Fruit fly (Drosophila melanogaster) whole organism: ENCODE data around the gene CG12118.

Experiments
- CG8478 ChIP-seq: fragments of >200 bp; optimal IDR thresholded peaks from 2 replicates; lab custom pipeline; 2018; ENCODE audit warnings: inconsistent platforms
- Dll ChIP-seq: fragments of >200 bp; optimal IDR thresholded peaks from 2 replicates; lab custom pipeline; 2017
- EcR ChIP-seq, 2 experiments: fragments of >200 bp; optimal IDR thresholded peaks; 2 replicates each; lab custom pipeline; 2017; ENCODE audit warnings: missing biosample characterization in 2 of 2, missing genetic modification characterization in 2 of 2, missing genetic modification reagents in 2 of 2
- pan ChIP-seq: fragments of >200 bp; optimal IDR thresholded peaks from 2 replicates; lab custom pipeline; 2017
- psq ChIP-seq: fragments of >200 bp; optimal IDR thresholded peaks from 2 replicates; lab custom pipeline; 2017
- usp ChIP-seq: fragments of >200 bp; optimal IDR thresholded peaks from 2 replicates; lab custom pipeline; 2017; ENCODE audit warnings: missing biosample characterization, missing genetic modification characterization, mixed read lengths

DNA sequence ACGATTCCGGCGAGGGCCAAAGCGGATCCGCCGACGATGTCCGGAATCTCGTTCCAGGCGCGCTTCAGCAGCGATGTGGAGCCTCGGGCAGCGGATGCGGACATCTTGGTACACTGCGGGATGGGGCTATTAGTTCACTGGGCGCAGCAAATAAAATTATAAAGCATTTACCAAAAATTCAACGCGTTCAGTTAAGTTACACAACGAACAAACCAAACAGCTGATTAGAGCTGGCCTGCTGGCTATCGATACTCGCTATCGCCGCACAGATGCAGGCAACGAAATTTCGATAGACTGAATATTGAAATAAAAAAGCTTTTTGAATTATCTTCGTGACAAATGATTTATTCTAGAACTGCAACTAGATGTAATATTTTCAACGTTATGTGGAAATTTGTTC is 36.5 kb downstream of the CG12118 start, which contains the start of gene NdufA3:
- no peak for TF ChIP-seq pan (lab: Kevin White, UChicago)
- TF ChIP-seq CG8478 (lab: Kevin White, UChicago), result no peak
- TF ChIP-seq EcR (GFP tag; optimal IDR thresholded peaks at IDR 0.05; lab: Kevin White, UChicago), result no peak
- TF ChIP-seq usp, result no peak
- no peak for TF ChIP-seq psq (lab: Kevin White, UChicago)
- TF ChIP-seq Dll (lab: Kevin White, UChicago), result no peak
